Fruit fly (Drosophila melanogaster): ENCODE measurements around the gene Mst57Dc.
A peak's percentile ranks its signal among the peaks of the same experiment; 100 is the strongest.

Gene Mst57Dc

DNA sequence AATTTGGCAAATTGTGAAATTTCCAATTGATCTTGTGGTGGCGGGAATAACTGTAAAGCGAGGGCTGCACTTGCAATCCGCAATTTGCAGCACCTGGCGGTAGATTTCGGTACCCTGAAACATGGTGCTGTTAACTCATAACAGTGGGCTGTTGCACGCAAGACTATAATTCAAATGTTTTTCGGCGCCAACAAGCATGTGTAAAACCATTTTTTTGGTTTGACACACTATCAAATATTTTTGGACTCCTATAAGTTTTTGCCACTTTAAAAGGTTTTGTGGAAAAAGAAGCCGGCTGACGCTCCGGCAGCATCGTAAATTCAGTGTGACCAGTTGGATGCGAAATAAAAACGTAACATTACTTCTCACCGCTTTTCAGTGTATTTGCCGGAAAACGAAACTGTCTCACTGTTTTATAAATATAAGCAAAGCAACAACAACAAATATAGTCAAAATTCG is 21.8 kb upstream of the Mst57Dc start, which contains the start of the genes CG14545 and CG5886 (continued):
- no peak for TF ChIP-seq CG3281 (GFP tag; optimal IDR thresholded peaks at IDR 0.05)
- 0 out of 3 replicates have a peak, but pooled peaks have one; percentile 23 for TF ChIP-seq zfh1 (GFP tag; IDR thresholded peaks at IDR 0.05)
- peak; percentile 89 for TF ChIP-seq stwl (tag; optimal IDR thresholded peaks at IDR 0.05)
- no peak for TF ChIP-seq Bteb2 (GFP tag; optimal IDR thresholded peaks at IDR 0.05)
- no peak for TF ChIP-seq cas (GFP tag; IDR thresholded peaks at IDR 0.05)
- TF ChIP-seq CG14050 (GFP tag; IDR thresholded peaks at IDR 0.05) = no peak
- no peak for TF ChIP-seq CG7963 (GFP tag; IDR thresholded peaks at IDR 0.05; ENCODE audit: partially characterized antibody)
- TF ChIP-seq CG15073 (GFP tag; optimal IDR thresholded peaks at IDR 0.05) = no peak
- TF ChIP-seq CG10366 (GFP tag; IDR thresholded peaks at IDR 0.05) = no peak
- no peak for TF ChIP-seq CG4424 (GFP tag; optimal IDR thresholded peaks at IDR 0.05)
- TF ChIP-seq Drgx (GFP tag; IDR thresholded peaks at IDR 0.05) = no peak
- no peak for TF ChIP-seq CG2875 (GFP tag; optimal IDR thresholded peaks at IDR 0.05)
- TF ChIP-seq lbe (GFP tag; optimal IDR thresholded peaks at IDR 0.05) = no peak
- no peak for TF ChIP-seq zen (tag; optimal IDR thresholded peaks at IDR 0.05)
- no peak for TF ChIP-seq Blimp-1 (GFP tag; optimal IDR thresholded peaks at IDR 0.05)
- TF ChIP-seq trem (tag; optimal IDR thresholded peaks at IDR 0.05) = peak; percentile 82
- TF ChIP-seq Fer1 (GFP tag; optimal IDR thresholded peaks at IDR 0.05) = no peak
- TF ChIP-seq CG31388 (GFP tag; optimal IDR thresholded peaks at IDR 0.05) = no peak
- no peak for TF ChIP-seq dysf (GFP tag; IDR thresholded peaks at IDR 0.05)
- no peak for TF ChIP-seq Fer2 (tag; optimal IDR thresholded peaks at IDR 0.05)
- TF ChIP-seq dpn (GFP tag; optimal IDR thresholded peaks at IDR 0.05) = peak in 1 of 2 experiments; percentile 4
- TF ChIP-seq corto (GFP tag; optimal IDR thresholded peaks at IDR 0.05) = no peak
- TF ChIP-seq Myb (GFP tag; optimal IDR thresholded peaks at IDR 0.05) = peak; percentile 53
- no peak for TF ChIP-seq grn (GFP tag; optimal IDR thresholded peaks at IDR 0.05)
- TF ChIP-seq CrebB (tag; optimal IDR thresholded peaks at IDR 0.05) = no peak
- no peak for TF ChIP-seq scrt (GFP tag; optimal IDR thresholded peaks at IDR 0.05)
- no peak for TF ChIP-seq H2.0 (GFP tag; IDR thresholded peaks at IDR 0.05)

- TF ChIP-seq sim (GFP tag; IDR thresholded peaks at IDR 0.05) (no peak), CG15479 (GFP tag; optimal IDR thresholded peaks at IDR 0.05) (no peak), CG11723 (GFP tag; optimal IDR thresholded peaks at IDR 0.05) (no peak), mirr (GFP tag; optimal IDR thresholded peaks at IDR 0.05) (no peak), Usf (GFP tag; optimal IDR thresholded peaks at IDR 0.05) (no peak), Lhr (GFP tag; optimal IDR thresholded peaks at IDR 0.05) (no peak), CG4360 (GFP tag; IDR thresholded peaks at IDR 0.05) (no peak), ash1 (GFP tag; optimal IDR thresholded peaks at IDR 0.05) (no peak), ap (GFP tag; IDR thresholded peaks at IDR 0.05) (no peak), CG31224 (GFP tag; IDR thresholded peaks at IDR 0.05) (no peak), Ada2b (GFP tag; IDR thresholded peaks at IDR 0.05) (no peak), tx (GFP tag; optimal IDR thresholded peaks at IDR 0.05) (no peak), fd64A (GFP tag; optimal IDR thresholded peaks at IDR 0.05) (no peak)
Observed at dm6 chr3R:25831799-25832280, 2.3 kb upstream of the Mst57Dc start, which contains the start of the genes Mst57Da and alpha4GT2. Gene Mst57Da, minus strand, starts transcription at chr3R:25831899. Gene alpha4GT2, plus strand, starts transcription at chr3R:25832230.

Measured in whole organism, embryonic.